Worm (Caenorhabditis elegans) whole organism, late embryonic: ENCODE results near the gene F20E11.7.

Experiments used
- C08G9.2 ChIP-seq: sonication (generic microtip); optimal IDR thresholded peaks from 2 replicates; lab custom pipeline; 2016; ENCODE audit warnings: mild to moderate bottlenecking, missing genetic modification characterization, moderate library complexity, missing compliant biosample characterization
- C38D4.7 ChIP-seq: fragments of 200-800 bp; sonication (Bioruptor generic); optimal IDR thresholded peaks from 2 replicates; lab custom pipeline; 2018; ENCODE audit warnings: mild to moderate bottlenecking, missing genetic modification characterization, moderate library complexity, missing compliant biosample characterization
- K02D7.2 ChIP-seq: sonication (generic microtip); optimal IDR thresholded peaks from 2 replicates; lab custom pipeline; 2017; ENCODE audit warnings: mild to moderate bottlenecking, missing genetic modification characterization, missing compliant biosample characterization
- T23F11.4 ChIP-seq: fragments of 200-800 bp; sonication (Bioruptor generic); optimal IDR thresholded peaks from 2 replicates; lab custom pipeline; 2018; ENCODE audit warnings: mild to moderate bottlenecking, missing genetic modification characterization, missing compliant biosample characterization
- ceh-14 ChIP-seq: sonication (generic microtip); optimal IDR thresholded peaks from 2 replicates; lab custom pipeline; 2016; ENCODE audit warnings: missing genotype, missing genetic modification characterization, missing compliant biosample characterization
- ceh-18 ChIP-seq: sonication (generic microtip); optimal IDR thresholded peaks from 2 replicates; lab custom pipeline; 2016; ENCODE audit warnings: missing genetic modification characterization, missing compliant biosample characterization
- ceh-19 ChIP-seq: fragments of 200-800 bp; sonication (Bioruptor generic); optimal IDR thresholded peaks from 2 replicates; lab custom pipeline; 2018; ENCODE audit warnings: mild to moderate bottlenecking, missing genetic modification characterization, missing compliant biosample characterization
- ceh-2 ChIP-seq: sonication (generic microtip); optimal IDR thresholded peaks from 2 replicates; lab custom pipeline; 2016; ENCODE audit warnings: missing genotype, missing genetic modification characterization, missing compliant biosample characterization
- ceh-24 ChIP-seq: sonication (generic microtip); optimal IDR thresholded peaks from 2 replicates; lab custom pipeline; 2016; ENCODE audit warnings: mild to moderate bottlenecking, missing genetic modification characterization, missing compliant biosample characterization
- ceh-31 ChIP-seq: sonication (generic microtip); optimal IDR thresholded peaks from 2 replicates; lab custom pipeline; 2016; ENCODE audit warnings: missing genetic modification characterization, missing compliant biosample characterization
- ceh-48 ChIP-seq: sonication (generic microtip); optimal IDR thresholded peaks from 2 replicates; lab custom pipeline; 2016; ENCODE audit warnings: missing genetic modification characterization, inconsistent platforms, missing compliant biosample characterization
- ceh-6 ChIP-seq: fragments of 200-800 bp; sonication (Bioruptor generic); optimal IDR thresholded peaks from 2 replicates; lab custom pipeline; 2018; ENCODE audit warnings: mild to moderate bottlenecking, missing genetic modification characterization, missing compliant biosample characterization
- ceh-9 ChIP-seq: sonication (generic microtip); optimal IDR thresholded peaks from 2 replicates; lab custom pipeline; 2016; ENCODE audit warnings: mild to moderate bottlenecking, missing genetic modification characterization, inconsistent platforms, missing compliant biosample characterization
- che-1 ChIP-seq: sonication (generic microtip); optimal IDR thresholded peaks from 2 replicates; lab custom pipeline; 2016; ENCODE audit warnings: mild to moderate bottlenecking, missing genetic modification characterization, missing compliant biosample characterization
- dve-1 ChIP-seq: sonication (generic microtip); optimal IDR thresholded peaks from 2 replicates; lab custom pipeline; 2017; ENCODE audit warnings: antibody characterized with exemption, mild to moderate bottlenecking, missing genetic modification characterization, missing compliant biosample characterization
- elt-2 ChIP-seq: sonication (generic microtip); optimal IDR thresholded peaks from 2 replicates; lab custom pipeline; 2016; ENCODE audit warnings: missing genetic modification reagents, missing genetic modification characterization, missing compliant biosample characterization
- elt-4 ChIP-seq: sonication (generic microtip); optimal IDR thresholded peaks from 2 replicates; lab custom pipeline; 2016; ENCODE audit warnings: missing genetic modification characterization, missing compliant biosample characterization
- ets-4 ChIP-seq: sonication (generic microtip); optimal IDR thresholded peaks from 2 replicates; lab custom pipeline; 2016; ENCODE audit warnings: missing genetic modification characterization, missing compliant biosample characterization
- fax-1 ChIP-seq: sonication (generic microtip); optimal IDR thresholded peaks from 2 replicates; lab custom pipeline; 2016; ENCODE audit warnings: missing genotype, missing genetic modification characterization, missing compliant biosample characterization
- fkh-10 ChIP-seq: fragments of 150-350 bp; optimal IDR thresholded peaks from 2 replicates; lab custom pipeline; 2014; ENCODE audit warnings: missing biosample characterization, missing genetic modification reagents, missing genetic modification characterization
- fkh-6 ChIP-seq: sonication (generic microtip); optimal IDR thresholded peaks from 2 replicates; lab custom pipeline; 2016; ENCODE audit warnings: missing genetic modification characterization, missing compliant biosample characterization
- hlh-13 ChIP-seq: fragments of 200-800 bp; sonication (Bioruptor generic); optimal IDR thresholded peaks from 2 replicates; lab custom pipeline; 2018; ENCODE audit warnings: mild to moderate bottlenecking, missing genetic modification characterization, missing compliant biosample characterization
- hlh-15 ChIP-seq: sonication (generic microtip); optimal IDR thresholded peaks from 2 replicates; lab custom pipeline; 2016; ENCODE audit warnings: missing genetic modification characterization, missing compliant biosample characterization
- hlh-6 ChIP-seq: sonication (generic microtip); optimal IDR thresholded peaks from 2 replicates; lab custom pipeline; 2016; ENCODE audit warnings: missing genotype, missing genetic modification characterization, missing compliant biosample characterization
- lim-6 ChIP-seq: sonication (generic microtip); optimal IDR thresholded peaks from 2 replicates; lab custom pipeline; 2016; ENCODE audit warnings: missing genetic modification characterization, missing compliant biosample characterization
- madf-2 ChIP-seq: sonication (generic microtip); optimal IDR thresholded peaks from 2 replicates; lab custom pipeline; 2017; ENCODE audit warnings: missing genetic modification characterization, missing compliant biosample characterization
- nhr-11 ChIP-seq: fragments of 150-350 bp; optimal IDR thresholded peaks from 2 replicates; lab custom pipeline; 2014; ENCODE audit warnings: missing biosample characterization, missing genetic modification characterization
- nhr-232 ChIP-seq: sonication (generic microtip); optimal IDR thresholded peaks from 2 replicates; lab custom pipeline; 2016; ENCODE audit warnings: missing genetic modification characterization, missing compliant biosample characterization
- npax-4 ChIP-seq: sonication (generic microtip); optimal IDR thresholded peaks from 2 replicates; lab custom pipeline; 2016; ENCODE audit warnings: missing genetic modification characterization, missing compliant biosample characterization
- pat-9 ChIP-seq: fragments of 200-800 bp; sonication (Bioruptor generic); optimal IDR thresholded peaks from 2 replicates; lab custom pipeline; 2018; ENCODE audit warnings: mild to moderate bottlenecking, missing genetic modification characterization, moderate library complexity, missing compliant biosample characterization
- pha-4 ChIP-seq: fragments of 150-350 bp; optimal IDR thresholded peaks from 2 replicates; lab custom pipeline; 2018; ENCODE audit warnings: missing biosample characterization, missing genetic modification reagents, missing genetic modification characterization
- pqm-1 ChIP-seq: sonication (generic microtip); optimal IDR thresholded peaks from 2 replicates; lab custom pipeline; 2016; ENCODE audit warnings: missing genetic modification characterization, missing compliant biosample characterization
- ref-2 ChIP-seq: sonication (generic microtip); optimal IDR thresholded peaks from 2 replicates; lab custom pipeline; 2016; ENCODE audit warnings: missing genetic modification characterization, missing compliant biosample characterization
- sox-2 ChIP-seq: fragments of 200-800 bp; sonication (Bioruptor generic); IDR thresholded peaks from 2 replicates; pipeline ENCODE4 v1.3.6; 2022; ENCODE audit warnings: missing genetic modification reagents, missing genetic modification characterization, missing compliant biosample characterization
- tbx-2 ChIP-seq: sonication (generic microtip); optimal IDR thresholded peaks from 2 replicates; lab custom pipeline; 2016; ENCODE audit warnings: missing genetic modification characterization, missing compliant biosample characterization
- ttx-3 ChIP-seq: sonication (generic microtip); optimal IDR thresholded peaks from 2 replicates; lab custom pipeline; 2016; ENCODE audit warnings: missing genetic modification reagents, missing genetic modification characterization, missing compliant biosample characterization
- unc-3 ChIP-seq, 2 experiments: fragments of 200-800 bp in 1 of 2; sonication (Bioruptor generic) in 1 of 2; sonication (generic microtip) in 1 of 2; conservative IDR thresholded peaks in 1 of 2; optimal IDR thresholded peaks in 1 of 2; 2 replicates each; pipeline versions ENCODE4 v1.3.6 to Lab custom; 2016 to 2022; ENCODE audit warnings: missing compliant biosample characterization in 2 of 2, missing genetic modification characterization in 2 of 2, missing genetic modification reagents in 1 of 2
- unc-55 ChIP-seq: sonication (generic microtip); optimal IDR thresholded peaks from 2 replicates; lab custom pipeline; 2017; ENCODE audit warnings: missing biosample characterization, missing genetic modification reagents, missing genetic modification characterization
- unc-86 ChIP-seq: sonication (generic microtip); optimal IDR thresholded peaks from 2 replicates; lab custom pipeline; 2016; ENCODE audit warnings: missing genetic modification characterization, missing compliant biosample characterization
- zip-5 ChIP-seq: sonication (generic microtip); optimal IDR thresholded peaks from 2 replicates; lab custom pipeline; 2016; ENCODE audit warnings: missing genetic modification characterization, missing compliant biosample characterization
- ztf-16 ChIP-seq: sonication (generic microtip); optimal IDR thresholded peaks from 2 replicates; lab custom pipeline; 2017; ENCODE audit warnings: missing genetic modification characterization, missing compliant biosample characterization

The F20E11.7 gene

ce11 chrV:17476490-17476889 lies 12.1 kb downstream of the F20E11.7 start, which contains the start of gene srbc-61:
TSS of gene srbc-61 (plus strand) at chrV:17476790.
- TF ChIP-seq fkh-10 (no peak), tbx-2 (tag; lab: Kevin White, UChicago) (no peak), pqm-1 (tag; lab: Kevin White, UChicago) (no peak), lim-6 (tag; lab: Kevin White, UChicago) (no peak), elt-4 (tag; lab: Kevin White, UChicago) (no peak), unc-3 (GFP tag; conservative IDR thresholded peaks at IDR 0.05; lab: Robert Waterston, UW) (no peak), unc-3 (tag; optimal IDR thresholded peaks at IDR 0.05; lab: Kevin White, UChicago) (no peak), ceh-14 (no peak), ztf-16 (tag; lab: Kevin White, UChicago) (no peak), fax-1 (no peak), C08G9.2 (no peak), ceh-2 (no peak), ceh-9 (tag; lab: Kevin White, UChicago) (no peak), ceh-18 (tag; lab: Kevin White, UChicago) (no peak), ceh-6 (GFP tag; lab: Kevin White, UChicago) (no peak), fkh-6 (no peak), hlh-15 (no peak)

- TF ChIP-seq ceh-31 (no peak), T23F11.4 (GFP tag; lab: Kevin White, UChicago) (no peak), nhr-232 (tag; lab: Kevin White, UChicago) (no peak), ceh-48 (tag; lab: Kevin White, UChicago) (no peak), unc-3 (GFP tag; conservative IDR thresholded peaks at IDR 0.05; lab: Robert Waterston, UW) (no peak), unc-3 (tag; optimal IDR thresholded peaks at IDR 0.05; lab: Kevin White, UChicago) (no peak), pat-9 (tag; lab: Kevin White, UChicago) (no peak), sox-2 (GFP tag; lab: Robert Waterston, UW) (no peak), elt-4 (tag; lab: Kevin White, UChicago) (no peak), che-1 (no peak), unc-55 (GFP tag; lab: Kevin White, UChicago) (no peak), C38D4.7 (GFP tag; lab: Kevin White, UChicago) (no peak)
Observed at ce11 chrV:17485078-17485477, 20.7 kb downstream of the F20E11.7 start, which contains the start of gene srh-111. TSS of gene srh-111 (minus strand) at chrV:17485178.

ce11 chrV:17486034-17486433 lies 21.7 kb downstream of the F20E11.7 start, which contains the start of gene scl-24:
TSS of gene scl-24 (plus strand) at chrV:17486334.
- TF ChIP-seq che-1, result no peak

- no peak for TF ChIP-seq K02D7.2 (tag; lab: Kevin White, UChicago)
- TF ChIP-seq nhr-11 (tag; lab: Kevin White, UChicago), result no peak
- no peak for TF ChIP-seq ref-2 (tag; lab: Kevin White, UChicago)
- TF ChIP-seq fkh-6, result no peak
- no peak for TF ChIP-seq unc-55 (GFP tag; lab: Kevin White, UChicago)
- TF ChIP-seq npax-4 (tag; lab: Kevin White, UChicago), result no peak
- TF ChIP-seq ceh-31, result no peak
- TF ChIP-seq hlh-6 (tag; lab: Kevin White, UChicago), result no peak
- TF ChIP-seq che-1, result no peak
- TF ChIP-seq ceh-19, result no peak
- TF ChIP-seq elt-2 (tag; lab: Kevin White, UChicago), result no peak
- TF ChIP-seq, all 69 proteins: peak for 0
Observed at ce11 chrV:17493732-17494131, 29.4 kb downstream of the F20E11.7 start, which contains the start of gene fbxa-102. TSS of gene fbxa-102 (minus strand) at chrV:17493832.

ce11 chrV:17496071-17496470 lies 31.7 kb downstream of the F20E11.7 start, which contains the start of gene srh-118:
TSS of gene srh-118 (minus strand) at chrV:17496171.
- TF ChIP-seq unc-86, result no peak
- no peak for TF ChIP-seq ceh-24
- TF ChIP-seq C08G9.2, result no peak
- TF ChIP-seq zip-5 (tag; lab: Kevin White, UChicago), result no peak
- TF ChIP-seq elt-2 (tag; lab: Kevin White, UChicago), result no peak
- TF ChIP-seq fkh-6, result no peak
- no peak for TF ChIP-seq hlh-15
- no peak for TF ChIP-seq dve-1 (tag; lab: Kevin White, UChicago)
- TF ChIP-seq nhr-232 (tag; lab: Kevin White, UChicago), result no peak
- TF ChIP-seq ttx-3 (tag; lab: Kevin White, UChicago), result no peak
- TF ChIP-seq pha-4 (tag; lab: Kevin White, UChicago), result no peak
- no peak for TF ChIP-seq ceh-6 (GFP tag; lab: Kevin White, UChicago)
- TF ChIP-seq ceh-18 (tag; lab: Kevin White, UChicago), result no peak
- no peak for TF ChIP-seq hlh-13 (GFP tag; lab: Kevin White, UChicago)
- no peak for TF ChIP-seq madf-2
- no peak for TF ChIP-seq ets-4 (tag; lab: Kevin White, UChicago)
